Fruit fly (Drosophila melanogaster) whole organism, embryonic: ENCODE measurements around the gene CG13081.

Experiments
- CG10274 ChIP-seq: fragments of 200-800 bp; sonication (Bioruptor generic); optimal IDR thresholded peaks from 3 replicates; lab custom pipeline; 2017; ENCODE audit warnings: missing biosample characterization, mild to moderate bottlenecking, missing genetic modification characterization
- CG10654 ChIP-seq: fragments of 200-800 bp; sonication (Bioruptor generic); optimal IDR thresholded peaks from 2 replicates; lab custom pipeline; 2016; ENCODE audit warnings: missing biosample characterization, missing genetic modification characterization
- CG14965 ChIP-seq: fragments of 200-800 bp; sonication (Bioruptor generic); optimal IDR thresholded peaks from 2 replicates; lab custom pipeline; 2016; ENCODE audit warnings: missing biosample characterization, missing genetic modification characterization, borderline replicate concordance
- CG1529 ChIP-seq: fragments of 200-800 bp; sonication (Bioruptor generic); optimal IDR thresholded peaks from 3 replicates; lab custom pipeline; 2018; ENCODE audit warnings: missing biosample characterization, missing genetic modification characterization
- CG17612 ChIP-seq: fragments of 200-800 bp; sonication (Bioruptor generic); IDR thresholded peaks from 2 replicates; pipeline ENCODE4 v1.3.6; 2022; ENCODE audit warnings: missing biosample characterization, missing genetic modification characterization
- CG2875 ChIP-seq: fragments of 200-800 bp; sonication (Bioruptor generic); optimal IDR thresholded peaks from 2 replicates; lab custom pipeline; 2017; ENCODE audit warnings: missing biosample characterization, mild to moderate bottlenecking, missing genetic modification characterization, missing genetic modification reagents
- CG31365 ChIP-seq: fragments of 200-800 bp; sonication (Bioruptor generic); optimal IDR thresholded peaks from 2 replicates; lab custom pipeline; 2018; ENCODE audit warnings: missing biosample characterization, mild to moderate bottlenecking, missing genetic modification characterization
- CG6791 ChIP-seq: fragments of 200-800 bp; sonication (Bioruptor generic); IDR thresholded peaks from 3 replicates; pipeline ENCODE4 v1.3.6; 2022; ENCODE audit warnings: missing biosample characterization, missing genetic modification characterization; ENCODE audit not compliant: partially characterized antibody
- CG8290 ChIP-seq, 3 experiments: fragments of 200-800 bp; sonication (Bioruptor generic); optimal IDR thresholded peaks; 2 replicates each; lab custom pipeline; 2016 to 2019; ENCODE audit warnings: missing biosample characterization in 3 of 3, missing genetic modification characterization in 3 of 3, mild to moderate bottlenecking in 2 of 3, moderate library complexity in 1 of 3
- CG8359 ChIP-seq: fragments of 200-800 bp; sonication (Bioruptor generic); optimal IDR thresholded peaks from 2 replicates; lab custom pipeline; 2017; ENCODE audit warnings: missing biosample characterization, mild to moderate bottlenecking, missing genetic modification characterization, borderline replicate concordance
- CoRest ChIP-seq: fragments of 200-800 bp; sonication (Bioruptor generic); optimal IDR thresholded peaks from 3 replicates; lab custom pipeline; 2018; ENCODE audit warnings: missing biosample characterization, mild to moderate bottlenecking, missing genetic modification characterization, moderate library complexity
- Dad ChIP-seq: fragments of 200-800 bp; sonication (Bioruptor generic); optimal IDR thresholded peaks from 3 replicates; lab custom pipeline; 2016; ENCODE audit warnings: missing biosample characterization, missing genetic modification characterization
- Deaf1 ChIP-seq: fragments of 200-800 bp; optimal IDR thresholded peaks from 3 replicates; lab custom pipeline; 2019; ENCODE audit warnings: missing biosample characterization, mild to moderate bottlenecking, missing genetic modification characterization, moderate library complexity
- Doc2 ChIP-seq: fragments of 200-800 bp; sonication (Bioruptor generic); IDR thresholded peaks from 2 replicates; pipeline ENCODE4 v1.3.6; 2022; ENCODE audit warnings: missing biosample characterization, missing genetic modification characterization
- GATAe ChIP-seq: fragments of 200-800 bp; sonication (Bioruptor generic); conservative IDR thresholded peaks from 2 replicates; pipeline ENCODE4 v1.3.6; 2022; ENCODE audit warnings: missing biosample characterization, missing genetic modification characterization
- HmgD ChIP-seq: fragments of 200-800 bp; sonication (Bioruptor generic); optimal IDR thresholded peaks from 3 replicates; lab custom pipeline; 2016; ENCODE audit warnings: missing biosample characterization, missing genetic modification characterization
- Hmr ChIP-seq: fragments of 200-800 bp; sonication (Bioruptor generic); optimal IDR thresholded peaks from 3 replicates; lab custom pipeline; 2017; ENCODE audit warnings: mild to moderate bottlenecking, missing biosample characterization, missing genetic modification reagents, missing genetic modification characterization
- Hr39 ChIP-seq: fragments of >200 bp; optimal IDR thresholded peaks from 2 replicates; lab custom pipeline; 2017
- MTF-1 ChIP-seq: fragments of 200-800 bp; sonication (Bioruptor generic); optimal IDR thresholded peaks from 2 replicates; lab custom pipeline; 2018; ENCODE audit warnings: missing biosample characterization, mild to moderate bottlenecking, missing genetic modification characterization, borderline replicate concordance
- Nf-YC ChIP-seq: fragments of 200-800 bp; optimal IDR thresholded peaks from 3 replicates; lab custom pipeline; 2019; ENCODE audit warnings: missing biosample characterization, mild to moderate bottlenecking, missing genetic modification characterization, moderate library complexity
- PHDP ChIP-seq: fragments of 200-800 bp; sonication (Bioruptor generic); optimal IDR thresholded peaks from 3 replicates; lab custom pipeline; 2018; ENCODE audit warnings: missing biosample characterization, mild to moderate bottlenecking, missing genetic modification characterization, moderate library complexity
- Rx ChIP-seq: fragments of 200-800 bp; sonication (Bioruptor generic); IDR thresholded peaks from 2 replicates; pipeline ENCODE4 v1.3.6; 2022; ENCODE audit warnings: missing biosample characterization, missing genetic modification characterization
- Scr ChIP-seq: fragments of 200-800 bp; sonication (Bioruptor generic); IDR thresholded peaks from 2 replicates; pipeline ENCODE4 v1.3.6; 2022; ENCODE audit warnings: missing biosample characterization, missing genetic modification characterization; ENCODE audit not compliant: partially characterized antibody
- Taf1 ChIP-seq: fragments of 200-800 bp; sonication (Bioruptor generic); IDR thresholded peaks from 2 replicates; pipeline ENCODE4 v1.3.6; 2022; ENCODE audit warnings: missing biosample characterization, missing genetic modification characterization
- Usf ChIP-seq: fragments of 200-800 bp; sonication (Bioruptor generic); optimal IDR thresholded peaks from 2 replicates; lab custom pipeline; 2017; ENCODE audit warnings: missing genotype, missing biosample characterization, missing genetic modification characterization
- ab ChIP-seq: fragments of 200-800 bp; sonication (Bioruptor generic); optimal IDR thresholded peaks from 2 replicates; lab custom pipeline; 2016; ENCODE audit warnings: missing biosample characterization, missing genetic modification characterization
- ase ChIP-seq: fragments of 200-800 bp; sonication (Bioruptor generic); IDR thresholded peaks from 3 replicates; pipeline ENCODE4 v1.3.6; 2022; ENCODE audit warnings: missing biosample characterization, missing genetic modification characterization
- ash1 ChIP-seq: fragments of 200-800 bp; sonication (Bioruptor generic); optimal IDR thresholded peaks from 2 replicates; lab custom pipeline; 2018; ENCODE audit warnings: missing biosample characterization, mild to moderate bottlenecking, missing genetic modification characterization
- cad ChIP-seq: fragments of >200 bp; optimal IDR thresholded peaks from 2 replicates; lab custom pipeline; 2017; ENCODE audit warnings: missing biosample characterization, missing genetic modification characterization
- croc ChIP-seq: fragments of 200-800 bp; sonication (Bioruptor generic); conservative IDR thresholded peaks from 3 replicates; pipeline ENCODE4 v1.3.6; 2022; ENCODE audit warnings: missing biosample characterization, missing genetic modification characterization
- crp ChIP-seq, 2 experiments: fragments of 200-800 bp; sonication (Bioruptor generic); optimal IDR thresholded peaks; 2 replicates in 1 of 2; 3 replicates in 1 of 2; lab custom pipeline; 2017; ENCODE audit warnings: missing biosample characterization in 2 of 2, missing genetic modification characterization in 2 of 2, mild to moderate bottlenecking in 1 of 2, moderate library complexity in 1 of 2
- exex ChIP-seq: fragments of 200-800 bp; sonication (Bioruptor generic); optimal IDR thresholded peaks from 4 replicates; lab custom pipeline; 2018; ENCODE audit warnings: missing biosample characterization, mild to moderate bottlenecking, missing genetic modification characterization, moderate library complexity
- gsb-n ChIP-seq: fragments of 200-800 bp; sonication (Bioruptor generic); optimal IDR thresholded peaks from 3 replicates; lab custom pipeline; 2018; ENCODE audit warnings: missing biosample characterization, mild to moderate bottlenecking, missing genetic modification characterization
- kni ChIP-seq: fragments of 200-800 bp; sonication (Bioruptor generic); optimal IDR thresholded peaks from 3 replicates; lab custom pipeline; 2017; ENCODE audit warnings: mild to moderate bottlenecking, missing biosample characterization, missing genetic modification reagents, missing genetic modification characterization
- lola ChIP-seq, 3 experiments: fragments of >200 bp in 2 of 3; fragments of 200-800 bp in 1 of 3; sonication (Bioruptor generic) in 1 of 3; optimal IDR thresholded peaks; 2 replicates each; lab custom pipeline; 2017 to 2019; ENCODE audit warnings: missing biosample characterization in 3 of 3, missing genetic modification characterization in 3 of 3, mild to moderate bottlenecking in 1 of 3, moderate library complexity in 1 of 3
- oc ChIP-seq: fragments of 200-800 bp; sonication (Bioruptor generic); optimal IDR thresholded peaks from 2 replicates; lab custom pipeline; 2018; ENCODE audit warnings: missing biosample characterization, mild to moderate bottlenecking, missing genetic modification characterization, moderate library complexity
- peb ChIP-seq: fragments of 200-800 bp; sonication (Bioruptor generic); IDR thresholded peaks from 2 replicates; pipeline ENCODE4 v1.3.6; 2022; ENCODE audit warnings: missing biosample characterization, missing genetic modification characterization
- pfk ChIP-seq: fragments of 200-800 bp; sonication (Bioruptor generic); optimal IDR thresholded peaks from 2 replicates; lab custom pipeline; 2018; ENCODE audit warnings: missing biosample characterization, mild to moderate bottlenecking, missing genetic modification characterization, moderate library complexity
- repo ChIP-seq: fragments of 200-800 bp; sonication (Bioruptor generic); optimal IDR thresholded peaks from 2 replicates; lab custom pipeline; 2016; ENCODE audit warnings: missing biosample characterization, missing genetic modification characterization
- sc ChIP-seq, 3 experiments: fragments of >200 bp in 2 of 3; fragments of 200-800 bp in 1 of 3; sonication (Bioruptor generic) in 1 of 3; optimal IDR thresholded peaks; 2 replicates in 2 of 3; 3 replicates in 1 of 3; lab custom pipeline; 2017; ENCODE audit warnings: mild to moderate bottlenecking in 1 of 3, missing biosample characterization in 1 of 3, missing genetic modification characterization in 1 of 3, missing genetic modification reagents in 1 of 3
- sens ChIP-seq: fragments of 200-800 bp; sonication (Bioruptor generic); peaks from one replicate; lab custom pipeline; 2016; ENCODE audit warnings: missing biosample characterization, missing genetic modification characterization
- shn ChIP-seq: fragments of 200-800 bp; sonication (Bioruptor generic); optimal IDR thresholded peaks from 3 replicates; lab custom pipeline; 2016; ENCODE audit warnings: missing biosample characterization, missing genetic modification characterization
- slbo ChIP-seq: fragments of 200-800 bp; sonication (Bioruptor generic); IDR thresholded peaks from 2 replicates; pipeline ENCODE4 v1.3.6; 2022; ENCODE audit warnings: missing biosample characterization, missing genetic modification characterization
- slp2 ChIP-seq: fragments of 200-800 bp; sonication (Bioruptor generic); optimal IDR thresholded peaks from 2 replicates; lab custom pipeline; 2016; ENCODE audit warnings: missing biosample characterization, missing genetic modification characterization
- sug ChIP-seq: fragments of 200-800 bp; optimal IDR thresholded peaks from 2 replicates; lab custom pipeline; 2019; ENCODE audit warnings: missing biosample characterization, mild to moderate bottlenecking, missing genetic modification characterization, moderate library complexity
- tup ChIP-seq: fragments of 200-800 bp; sonication (Bioruptor generic); optimal IDR thresholded peaks from 2 replicates; lab custom pipeline; 2016; ENCODE audit warnings: missing biosample characterization, mild to moderate bottlenecking, missing genetic modification characterization, moderate library complexity
- unc-4 ChIP-seq: fragments of 200-800 bp; sonication (Bioruptor generic); IDR thresholded peaks from 2 replicates; pipeline ENCODE4 v1.3.6; 2022; ENCODE audit warnings: missing biosample characterization, missing genetic modification characterization; ENCODE audit not compliant: partially characterized antibody

Gene CG13081

DNA sequence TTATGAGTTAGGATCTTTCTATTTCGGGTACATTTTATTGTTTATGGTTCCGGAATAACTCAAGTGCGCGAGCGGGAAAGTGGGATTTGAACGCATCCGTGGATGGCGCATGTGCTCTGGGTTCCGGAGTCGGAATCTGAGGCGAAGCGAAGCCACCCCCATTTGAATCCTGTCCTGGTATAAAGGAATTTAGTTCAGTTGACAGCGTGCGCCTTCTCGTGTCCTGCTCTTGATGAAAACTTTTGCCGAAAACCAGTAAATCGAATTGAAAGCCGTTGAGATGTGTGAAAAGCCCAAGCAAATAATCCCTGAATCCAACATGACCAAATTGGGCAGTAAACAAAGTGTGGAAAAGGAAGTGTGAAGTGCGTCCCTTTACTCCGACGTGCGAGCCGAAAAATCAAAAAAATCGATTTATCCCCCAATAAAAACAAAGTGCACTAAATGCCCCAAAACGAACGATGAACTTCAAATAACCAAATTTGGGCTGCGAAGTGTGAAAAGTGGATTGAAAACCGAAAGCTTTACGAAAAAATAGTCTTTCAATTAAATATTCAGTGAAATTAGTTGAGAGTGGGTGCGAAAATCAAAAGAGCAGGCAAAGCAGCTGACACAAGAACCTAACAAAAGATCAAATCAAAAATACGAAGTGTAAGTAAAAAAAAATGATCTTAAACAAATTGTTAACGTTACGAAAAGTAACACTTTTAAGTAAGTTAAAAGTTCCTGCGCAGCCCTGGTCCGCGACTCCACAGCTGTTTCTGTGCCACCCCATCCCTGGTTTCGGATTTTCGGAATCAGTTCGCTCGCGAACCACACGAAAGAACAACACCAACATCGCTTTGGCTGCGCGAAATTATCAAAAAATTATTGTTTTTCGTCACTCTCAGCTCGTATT lies 46.3 kb downstream of the CG13081 start, which contains the start of gene Lar (continued):
- peak; percentile 84 to 96 for TF ChIP-seq crp (GFP tag; optimal IDR thresholded peaks at IDR 0.05; lab: Kevin White, UChicago)
- TF ChIP-seq GATAe = no peak
- no peak for TF ChIP-seq CG8290 (GFP tag; optimal IDR thresholded peaks at IDR 0.05; lab: Kevin White, UChicago)
- TF ChIP-seq CG8290 (tag; optimal IDR thresholded peaks at IDR 0.05; lab: Kevin White, UChicago) = peak; percentile 17 to 81
- TF ChIP-seq PHDP (tag; lab: Kevin White, UChicago) = peak; percentile 64
- peak; percentile 9 for TF ChIP-seq CG1529 (GFP tag; lab: Kevin White, UChicago)
- TF ChIP-seq CG8359 (GFP tag; lab: Kevin White, UChicago) = peak; percentile 23
- TF ChIP-seq Usf (GFP tag; lab: Kevin White, UChicago) = no peak
- TF ChIP-seq pfk (GFP tag; lab: Kevin White, UChicago) = no peak
- no peak for TF ChIP-seq Scr (GFP tag; lab: Robert Waterston, UW)
- TF ChIP-seq repo (GFP tag; lab: Kevin White, UChicago) = peak; percentile 11
- TF ChIP-seq Dad (GFP tag; lab: Kevin White, UChicago) = peak; percentile 53
- peak; percentile 96 for TF ChIP-seq sens (GFP tag; lab: Kevin White, UChicago)
- TF ChIP-seq ase (GFP tag; lab: Robert Waterston, UW) = no peak
- TF ChIP-seq slp2 = peak; percentile 34
- TF ChIP-seq gsb-n (tag; lab: Kevin White, UChicago) = no peak
- TF ChIP-seq Hmr (GFP tag; lab: Kevin White, UChicago) = peak; percentile 48
- TF ChIP-seq oc (tag; lab: Kevin White, UChicago) = no peak
- no peak for TF ChIP-seq exex (tag; lab: Kevin White, UChicago)
- peak; percentile 41 for TF ChIP-seq kni
- TF ChIP-seq Taf1 (GFP tag; lab: Robert Waterston, UW) = no peak
- no peak for TF ChIP-seq Rx (GFP tag; lab: Robert Waterston, UW)
- TF ChIP-seq HmgD (GFP tag; lab: Kevin White, UChicago) = peak; percentile 76
- no peak for TF ChIP-seq Doc2 (GFP tag; lab: Robert Waterston, UW)
- TF ChIP-seq cad (GFP tag; lab: Kevin White, UChicago) = no peak
- TF ChIP-seq sc (optimal IDR thresholded peaks at IDR 0.05; lab: Kevin White, UChicago) = no peak
- no peak for TF ChIP-seq sc (GFP tag; optimal IDR thresholded peaks at IDR 0.05; lab: Kevin White, UChicago)
- TF ChIP-seq CG17612 (GFP tag; lab: Robert Waterston, UW) = no peak
- peak; percentile 44 for TF ChIP-seq ab (GFP tag; lab: Kevin White, UChicago)
- TF ChIP-seq CG14965 (GFP tag; lab: Kevin White, UChicago) = no peak
- TF ChIP-seq CG2875 (GFP tag; lab: Kevin White, UChicago) = no peak
- TF ChIP-seq MTF-1 (GFP tag; lab: Kevin White, UChicago) = no peak
- TF ChIP-seq Deaf1 (tag; lab: Kevin White, UChicago) = peak; percentile 45
- no peak for TF ChIP-seq CG6791
- no peak for TF ChIP-seq CG10274
- no peak for TF ChIP-seq ash1
- TF ChIP-seq Nf-YC (tag; lab: Kevin White, UChicago) = peak; percentile 60
- no peak for TF ChIP-seq tup (GFP tag; lab: Kevin White, UChicago)
- TF ChIP-seq slbo (GFP tag; lab: Robert Waterston, UW) = peak; percentile 78
- TF ChIP-seq CG10654 (GFP tag; lab: Kevin White, UChicago) = peak; percentile 10
- peak; percentile 28 for TF ChIP-seq CG31365 (tag; lab: Kevin White, UChicago)
- peak; percentile 57 for TF ChIP-seq sug
- TF ChIP-seq lola (GFP tag; optimal IDR thresholded peaks at IDR 0.05; lab: Kevin White, UChicago) = peak in 1 of 3 experiments; percentile 35
- no peak for TF ChIP-seq Hr39
- TF ChIP-seq peb (GFP tag; lab: Robert Waterston, UW) = 0 out of 2 replicates have a peak, but pooled peaks have one; percentile 43
- peak; percentile 34; the same call in 1 of the 2 replicates for TF ChIP-seq unc-4 (GFP tag; lab: Robert Waterston, UW)
- peak; percentile 34; the same call in 1 of the 3 replicates for TF ChIP-seq croc (GFP tag; lab: Robert Waterston, UW)
- TF ChIP-seq shn (GFP tag; lab: Kevin White, UChicago) = peak; percentile 71
- peak; percentile 57 for TF ChIP-seq CoRest (tag; lab: Kevin White, UChicago)
